Worm (Caenorhabditis elegans) whole organism, L4 larva: Measurements from ENCODE around the gene T06E6.1.
A peak's percentile ranks its signal among the peaks of the same experiment; 100 is the strongest.

Experiments used
- F26F4.8 ChIP-seq: fragments of 200-800 bp; sonication (Bioruptor generic); conservative IDR thresholded peaks from 2 replicates; pipeline ENCODE4 v1.3.6; 2022; ENCODE audit warnings: missing genetic modification characterization, missing compliant biosample characterization
- T20F7.1 ChIP-seq: fragments of 200-800 bp; sonication (Bioruptor generic); optimal IDR thresholded peaks from 2 replicates; lab custom pipeline; 2018; ENCODE audit warnings: mild to moderate bottlenecking, missing genetic modification characterization, missing compliant biosample characterization
- Y105C5A.15 ChIP-seq: fragments of 200-800 bp; sonication (Bioruptor generic); IDR thresholded peaks from 2 replicates; pipeline ENCODE4 v1.3.6; 2022; ENCODE audit warnings: missing genetic modification characterization, missing compliant biosample characterization
- Y5F2A.4 ChIP-seq: fragments of 200-800 bp; sonication (Bioruptor generic); optimal IDR thresholded peaks from 2 replicates; lab custom pipeline; 2018; ENCODE audit warnings: mild to moderate bottlenecking, missing genetic modification characterization, missing compliant biosample characterization
- ZK337.2 ChIP-seq: fragments of 200-800 bp; sonication (Bioruptor generic); IDR thresholded peaks from 2 replicates; pipeline ENCODE4 v1.3.6; 2022; ENCODE audit warnings: missing genetic modification reagents, missing genetic modification characterization, missing compliant biosample characterization
- aly-2 ChIP-seq: sonication (generic microtip); optimal IDR thresholded peaks from 2 replicates; lab custom pipeline; 2018; ENCODE audit warnings: missing biosample characterization, missing genetic modification characterization
- ceh-28 ChIP-seq: fragments of 150-350 bp; optimal IDR thresholded peaks from 2 replicates; lab custom pipeline; 2014; ENCODE audit warnings: missing biosample characterization, missing genetic modification reagents, missing genetic modification characterization
- cey-2 ChIP-seq: sonication (generic microtip); optimal IDR thresholded peaks from 3 replicates; lab custom pipeline; 2017; ENCODE audit warnings: missing genetic modification characterization, mild to moderate bottlenecking, missing compliant biosample characterization, antibody characterized with exemption, borderline replicate concordance; ENCODE audit not compliant: insufficient read depth
- daf-16 ChIP-seq, 3 experiments: sonication (generic microtip); optimal IDR thresholded peaks; 2 replicates each; lab custom pipeline; 2016 to 2017; ENCODE audit warnings: missing genetic modification characterization in 3 of 3, missing genetic modification reagents in 3 of 3, mild to moderate bottlenecking in 2 of 3, missing compliant biosample characterization in 2 of 3, missing biosample characterization in 1 of 3, moderate library complexity in 1 of 3
- dpl-1 ChIP-seq: fragments of 150-350 bp; optimal IDR thresholded peaks from 2 replicates; lab custom pipeline; 2014; ENCODE audit warnings: missing biosample characterization, missing genetic modification reagents, missing genetic modification characterization
- dve-1 ChIP-seq: sonication (generic microtip); optimal IDR thresholded peaks from 2 replicates; lab custom pipeline; 2017; ENCODE audit warnings: antibody characterized with exemption, mild to moderate bottlenecking, missing genetic modification characterization, missing compliant biosample characterization; ENCODE audit not compliant: insufficient read depth
- egl-27 ChIP-seq: sonication (generic microtip); optimal IDR thresholded peaks from 3 replicates; lab custom pipeline; 2017; ENCODE audit warnings: missing biosample characterization, missing genetic modification reagents, missing genetic modification characterization
- fkh-10 ChIP-seq: fragments of 150-350 bp; optimal IDR thresholded peaks from 2 replicates; lab custom pipeline; 2014; ENCODE audit warnings: missing biosample characterization, missing genetic modification reagents, missing genetic modification characterization
- fos-1 ChIP-seq: fragments of 150-350 bp; optimal IDR thresholded peaks from 2 replicates; lab custom pipeline; 2014; ENCODE audit warnings: missing biosample characterization, missing genetic modification characterization
- hif-1 ChIP-seq, 2 experiments: sonication (generic microtip); optimal IDR thresholded peaks; 2 replicates each; lab custom pipeline; 2016 to 2017; ENCODE audit warnings: missing compliant biosample characterization in 2 of 2, missing genetic modification characterization in 2 of 2, missing genetic modification reagents in 2 of 2, missing genotype in 2 of 2, mild to moderate bottlenecking in 1 of 2
- lin-38 ChIP-seq: fragments of 200-800 bp; sonication (Bioruptor generic); IDR thresholded peaks from 2 replicates; pipeline ENCODE4 v1.3.6; 2022; ENCODE audit warnings: missing genetic modification reagents, missing genetic modification characterization, missing compliant biosample characterization
- lsy-2 ChIP-seq, 2 experiments: fragments of 150-350 bp in 1 of 2; sonication (generic microtip) in 1 of 2; optimal IDR thresholded peaks; 2 replicates each; lab custom pipeline; 2014 to 2017; ENCODE audit warnings: missing biosample characterization in 2 of 2, missing genetic modification characterization in 2 of 2
- nhr-237 ChIP-seq: sonication (generic microtip); optimal IDR thresholded peaks from 2 replicates; lab custom pipeline; 2017; ENCODE audit warnings: missing biosample characterization, missing genetic modification characterization
- nhr-28 ChIP-seq: fragments of 150-350 bp; optimal IDR thresholded peaks from 2 replicates; lab custom pipeline; 2014; ENCODE audit warnings: missing biosample characterization, missing genetic modification characterization
- nhr-41 ChIP-seq: fragments of 200-800 bp; sonication (Bioruptor generic); IDR thresholded peaks from 2 replicates; pipeline ENCODE4 v1.3.6; 2022; ENCODE audit warnings: missing genetic modification reagents, missing genetic modification characterization, missing compliant biosample characterization
- nhr-6 ChIP-seq: fragments of 150-350 bp; optimal IDR thresholded peaks from 2 replicates; lab custom pipeline; 2014; ENCODE audit warnings: missing biosample characterization, missing genetic modification characterization
- pqm-1 ChIP-seq: sonication (generic microtip); optimal IDR thresholded peaks from 2 replicates; lab custom pipeline; 2017; ENCODE audit warnings: missing biosample characterization, missing genetic modification characterization
- unc-62 ChIP-seq, 3 experiments: fragments of 150-350 bp in 1 of 3; sonication (generic microtip); optimal IDR thresholded peaks in 2 of 3; peaks in 1 of 3; 1 replicate in 1 of 3; 2 replicates in 2 of 3; lab custom pipeline; 2014 to 2017; ENCODE audit warnings: missing biosample characterization in 3 of 3, missing genetic modification characterization in 3 of 3, missing genetic modification reagents in 3 of 3, missing genotype in 1 of 3
- zfp-3 ChIP-seq: fragments of 200-800 bp; sonication (Bioruptor generic); conservative IDR thresholded peaks from 2 replicates; pipeline ENCODE4 v1.3.6; 2022; ENCODE audit warnings: missing genetic modification reagents, missing genetic modification characterization, missing compliant biosample characterization
- zip-11 ChIP-seq: fragments of 200-800 bp; sonication (Bioruptor generic); IDR thresholded peaks from 2 replicates; pipeline ENCODE4 v1.3.6; 2022; ENCODE audit warnings: missing genetic modification characterization, missing compliant biosample characterization
- zip-2 ChIP-seq: fragments of 150-350 bp; optimal IDR thresholded peaks from 2 replicates; lab custom pipeline; 2014; ENCODE audit warnings: missing biosample characterization, missing genetic modification characterization

Gene T06E6.1

DNA sequence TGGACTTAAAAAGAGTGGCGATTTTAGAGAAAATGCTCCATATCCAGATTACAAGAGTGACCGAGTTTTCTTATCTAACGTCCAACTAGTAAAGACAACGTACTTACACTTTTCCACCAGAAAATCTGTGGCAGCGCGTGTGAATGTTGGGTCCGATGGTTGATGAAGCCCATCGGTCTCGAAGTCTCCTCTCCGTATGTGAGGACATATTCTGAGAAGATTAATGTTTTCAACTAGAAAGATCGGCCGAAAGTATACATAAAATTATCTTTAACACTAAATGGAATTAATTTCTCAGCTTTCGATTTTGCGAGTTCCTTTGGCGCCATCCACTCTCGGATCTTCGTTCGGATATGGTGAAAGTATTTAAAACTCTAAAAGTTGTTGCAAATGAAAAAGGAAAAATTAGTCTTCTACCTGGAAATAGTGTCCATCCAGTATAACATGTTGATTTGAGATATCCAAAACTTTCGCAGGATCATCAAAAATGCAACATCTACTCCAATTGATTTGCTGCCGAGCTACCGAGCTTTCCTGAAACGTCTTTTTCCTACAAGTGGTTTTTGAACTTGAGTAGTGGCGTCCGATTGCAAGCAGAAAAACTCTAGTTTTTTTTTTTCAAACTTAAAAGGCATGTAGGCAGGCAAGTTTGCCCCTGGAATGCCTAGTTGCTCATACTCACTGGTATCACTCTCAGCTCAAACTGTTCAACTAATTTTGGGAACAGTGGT, 36.7 kb upstream of the T06E6.1 start (continued):
- TF ChIP-seq nhr-6 (tag; lab: Kevin White, UChicago) (no peak), dve-1 (tag; lab: Kevin White, UChicago) (no peak), zfp-3 (no peak), egl-27 (tag; lab: Kevin White, UChicago) (no peak), lin-38 (GFP tag; lab: Robert Waterston, UW) (no peak), fos-1 (tag; lab: Kevin White, UChicago) (no peak), cey-2 (no peak), zip-2 (tag; lab: Kevin White, UChicago) (no peak), F26F4.8 (GFP tag; lab: Robert Waterston, UW) (no peak), hif-1 (tag; optimal IDR thresholded peaks at IDR 0.05; lab: Kevin White, UChicago) (no peak)

DNA sequence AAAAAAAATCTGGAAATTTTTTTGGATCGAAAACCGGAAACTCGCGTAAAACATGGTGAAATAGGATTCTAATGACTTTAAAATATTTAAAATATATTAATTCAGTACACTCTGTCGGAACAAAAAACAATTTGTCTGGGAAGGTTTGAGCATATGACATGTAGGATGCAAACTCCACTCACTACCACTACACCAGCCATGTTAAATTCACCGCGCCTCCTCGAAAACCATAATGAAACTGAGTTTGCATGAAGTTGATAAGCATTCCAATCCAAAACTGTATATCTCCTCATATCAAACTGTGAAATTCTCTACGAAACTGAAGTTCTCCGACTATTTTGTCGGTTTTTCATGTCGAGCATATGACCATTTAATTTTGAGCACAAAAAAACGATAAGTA, 34.4 kb upstream of the T06E6.1 start:
- TF ChIP-seq Y105C5A.15 (peak; percentile 40; the same call in 1 of the 2 replicates), F26F4.8 (GFP tag; lab: Robert Waterston, UW) (peak; percentile 74; the same call in 1 of the 2 replicates), nhr-41 (GFP tag; lab: Robert Waterston, UW) (peak; percentile 69; the same call in 1 of the 2 replicates)
- TF ChIP-seq, all 104 proteins: peak for 3; not testable (repeated sequence) for 101

DNA sequence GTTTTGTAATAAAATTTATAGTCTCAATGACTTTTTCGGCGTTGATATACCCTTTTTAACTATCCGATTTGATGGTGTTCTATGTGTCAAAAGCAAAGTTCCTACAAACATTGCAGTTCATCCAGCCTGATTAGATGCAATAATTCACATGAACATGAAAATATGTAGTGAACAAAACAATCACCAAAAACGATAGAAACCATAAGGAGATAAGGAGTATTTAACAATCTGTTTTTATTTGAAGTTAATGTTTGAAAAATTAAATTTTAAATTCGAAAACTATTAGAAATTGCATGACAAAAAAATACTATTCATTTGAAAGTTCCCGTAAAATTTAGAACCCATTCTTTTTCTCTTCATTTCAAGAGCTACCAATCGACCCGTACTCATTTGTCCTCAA, 32.2 kb upstream of the T06E6.1 start, which contains the start of gene fbxa-209:
fbxa-209 (minus strand) TSS at position 101 of the 400 bp plus-strand sequence.
- TF ChIP-seq dpl-1 (no peak), ceh-28 (tag; lab: Kevin White, UChicago) (no peak), dve-1 (tag; lab: Kevin White, UChicago) (peak; percentile 41), daf-16 (GFP tag; optimal IDR thresholded peaks at IDR 0.05; lab: Kevin White, UChicago) (no peak), daf-16 (tag; optimal IDR thresholded peaks at IDR 0.05; lab: Kevin White, UChicago) (peak; percentile 23), T20F7.1 (peak; percentile 31)
- TF ChIP-seq, all 104 proteins: peak for 3

DNA sequence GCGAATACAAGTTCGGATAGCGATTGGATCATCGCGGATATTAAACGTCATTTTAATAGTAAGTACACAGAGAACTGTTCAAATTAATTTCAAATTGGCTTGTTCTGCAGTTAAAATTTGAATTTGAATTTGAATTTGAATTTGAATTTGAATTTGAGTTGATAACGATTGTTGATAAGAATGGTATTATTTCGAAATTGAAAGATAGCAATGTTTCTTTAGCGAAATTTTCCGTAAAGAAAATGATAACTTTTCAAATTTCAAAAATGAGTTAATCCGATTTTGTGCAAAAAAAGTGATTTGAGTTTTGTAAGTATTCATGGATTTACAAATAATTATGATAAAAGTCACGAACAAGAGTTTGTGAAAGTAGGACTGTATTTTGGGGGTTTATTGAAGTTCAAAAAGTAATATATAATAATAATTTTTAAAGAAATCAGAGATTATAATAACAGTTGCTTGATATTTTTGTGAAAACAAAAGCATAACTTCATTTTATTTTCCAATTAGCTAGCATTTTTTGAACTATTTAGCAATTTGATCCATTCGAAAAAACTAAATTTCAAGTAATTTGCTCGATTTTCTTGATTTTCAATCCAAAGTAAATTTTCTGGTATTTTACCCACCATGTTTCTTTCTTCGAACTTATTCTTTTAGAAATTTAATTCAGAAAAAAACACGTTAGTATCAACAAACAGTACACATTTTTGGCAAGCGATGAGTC, 30.8 kb upstream of the T06E6.1 start, which contains the start of gene Y36E3A.2:
Y36E3A.2 (plus strand) TSS at position 674 of the 724 bp plus-strand sequence.
- TF ChIP-seq fkh-10 (GFP tag; lab: Kevin White, UChicago) (no peak), nhr-28 (tag; lab: Kevin White, UChicago) (peak; percentile 6), daf-16 (GFP tag; optimal IDR thresholded peaks at IDR 0.05; lab: Kevin White, UChicago) (no peak), daf-16 (tag; optimal IDR thresholded peaks at IDR 0.05; lab: Kevin White, UChicago) (peak; percentile 30), dve-1 (tag; lab: Kevin White, UChicago) (peak; percentile 32), ZK337.2 (GFP tag; lab: Robert Waterston, UW) (no peak), Y105C5A.15 (no peak), pqm-1 (tag; lab: Kevin White, UChicago) (peak; percentile 65), Y5F2A.4 (no peak), zip-11 (GFP tag; lab: Robert Waterston, UW) (no peak), lsy-2 (tag; optimal IDR thresholded peaks at IDR 0.05; lab: Kevin White, UChicago) (no peak), aly-2 (tag; lab: Kevin White, UChicago) (no peak)
- TF ChIP-seq, all 104 proteins: peak for 4

DNA sequence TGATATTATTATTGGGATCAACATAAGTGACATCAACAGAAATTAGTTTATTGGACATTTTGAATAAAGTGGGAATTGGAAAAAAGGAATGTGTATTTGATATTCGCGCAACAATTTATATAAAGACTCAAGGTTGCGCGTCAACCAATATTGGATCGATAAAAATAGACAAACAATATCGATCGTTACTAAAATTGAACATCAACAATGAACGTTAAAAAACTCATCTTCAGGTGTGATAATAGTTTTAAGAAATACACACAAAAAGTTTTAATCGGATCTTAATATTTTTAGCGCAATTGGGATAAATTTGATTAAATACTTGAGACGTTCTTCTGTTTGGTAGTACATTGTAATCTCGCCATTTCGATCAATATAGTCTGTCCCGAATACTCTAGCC, 28.8 kb upstream of the T06E6.1 start, which contains the start of gene fbxa-104:
fbxa-104 (minus strand) TSS at position 83 of the 400 bp plus-strand sequence.
- TF ChIP-seq nhr-237 (tag; lab: Kevin White, UChicago) (no peak), unc-62 (GFP tag; optimal IDR thresholded peaks at IDR 0.05 in 1 of 2; lab: Kevin White, UChicago) (peak in 1 of 2 experiments; percentile 96), unc-62 (tag; optimal IDR thresholded peaks at IDR 0.05; lab: Kevin White, UChicago) (no peak)
